Worm (Caenorhabditis elegans): Measurements from ENCODE around the gene prx-10.

DNA sequence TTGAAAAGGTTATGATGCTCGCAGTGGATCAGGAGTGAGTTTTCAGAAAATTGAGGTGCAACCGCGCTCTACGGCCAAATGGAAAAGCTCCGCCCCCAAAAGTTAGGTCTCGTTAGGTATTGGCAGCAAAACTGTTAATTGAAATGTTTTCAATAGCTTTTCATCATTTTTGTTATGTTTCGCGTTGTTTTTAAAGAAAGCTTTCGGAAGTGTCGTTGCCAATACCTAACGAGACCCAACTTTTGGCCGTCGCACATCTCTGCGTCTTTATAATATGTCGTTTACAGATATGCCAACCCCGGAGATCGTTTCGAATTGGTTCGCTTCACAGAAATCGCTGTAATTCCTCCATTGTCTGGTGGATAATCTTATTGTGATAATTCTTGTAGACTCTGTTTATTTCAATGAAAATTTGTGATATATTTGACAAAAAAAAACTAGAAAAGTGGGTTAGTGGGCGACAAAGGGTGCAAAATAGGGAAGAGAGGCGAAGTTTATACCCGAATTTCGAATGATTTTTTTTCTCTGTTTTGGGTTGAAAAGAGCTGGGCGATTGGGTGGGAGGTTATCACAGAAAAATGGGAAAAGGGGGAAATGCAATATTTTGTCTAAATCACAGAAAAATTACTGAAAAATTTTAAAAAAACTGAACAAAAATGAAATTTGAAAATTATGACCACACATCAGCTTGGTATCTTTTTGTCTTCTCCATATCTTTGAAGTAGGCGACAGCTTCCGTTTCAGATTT lies 39.7 kb upstream of the prx-10 start:
- TF ChIP-seq flt-1 (GFP tag; IDR thresholded peaks at IDR 0.05) (no peak), B0310.2 (tag; optimal IDR thresholded peaks at IDR 0.05) (no peak), ama-1 (optimal IDR thresholded peaks at IDR 0.05) (no peak), hmg-4 (GFP tag; optimal IDR thresholded peaks at IDR 0.05) (no peak), ets-7 (tag; optimal IDR thresholded peaks at IDR 0.05) (no peak), hnd-1 (tag; optimal IDR thresholded peaks at IDR 0.05) (no peak)
